Fruit fly (Drosophila melanogaster) whole organism, embryonic: Measurements from ENCODE around the gene Drsl2.

Experiments
- Abd-B ChIP-seq: fragments of 200-800 bp; sonication (Bioruptor generic); optimal IDR thresholded peaks from 2 replicates; lab custom pipeline; 2018; ENCODE audit warnings: missing biosample characterization, mild to moderate bottlenecking, missing genetic modification characterization, moderate library complexity
- Atf-2 ChIP-seq: fragments of 200-800 bp; sonication (Bioruptor generic); optimal IDR thresholded peaks from 2 replicates; lab custom pipeline; 2016; ENCODE audit warnings: missing biosample characterization, missing genetic modification characterization
- Atf3 ChIP-seq: fragments of 200-800 bp; sonication (Bioruptor generic); optimal IDR thresholded peaks from 3 replicates; lab custom pipeline; 2016; ENCODE audit warnings: missing biosample characterization, missing genetic modification characterization
- C15 ChIP-seq: fragments of 200-800 bp; sonication (Bioruptor generic); IDR thresholded peaks from 3 replicates; pipeline ENCODE4 v1.3.6; 2022; ENCODE audit warnings: missing biosample characterization, missing genetic modification characterization
- CG12299 ChIP-seq: fragments of 200-800 bp; sonication (Bioruptor generic); optimal IDR thresholded peaks from 2 replicates; lab custom pipeline; 2018; ENCODE audit warnings: missing biosample characterization, mild to moderate bottlenecking, missing genetic modification characterization
- CG13287 ChIP-seq: fragments of 200-800 bp; sonication (Bioruptor generic); IDR thresholded peaks from 2 replicates; pipeline ENCODE4 v1.3.6; 2022; ENCODE audit warnings: missing biosample characterization, missing genetic modification characterization; ENCODE audit not compliant: partially characterized antibody
- CG1602 ChIP-seq: fragments of 200-800 bp; sonication (Bioruptor generic); optimal IDR thresholded peaks from 3 replicates; lab custom pipeline; 2016; ENCODE audit warnings: missing biosample characterization, missing genetic modification characterization
- CG16779 ChIP-seq: fragments of 200-800 bp; sonication (Bioruptor generic); IDR thresholded peaks from 2 replicates; pipeline ENCODE4 v1.3.6; 2022; ENCODE audit warnings: missing biosample characterization, missing genetic modification characterization
- CG18262 ChIP-seq: fragments of 200-800 bp; optimal IDR thresholded peaks from 3 replicates; lab custom pipeline; 2019; ENCODE audit warnings: missing biosample characterization, mild to moderate bottlenecking, missing genetic modification characterization, moderate library complexity
- CG32532 ChIP-seq: fragments of 200-800 bp; sonication (Bioruptor generic); IDR thresholded peaks from 2 replicates; pipeline ENCODE4 v1.3.6; 2022; ENCODE audit warnings: missing biosample characterization, missing genetic modification characterization
- CG32767 ChIP-seq: fragments of 200-800 bp; sonication (Bioruptor generic); IDR thresholded peaks from 2 replicates; pipeline ENCODE4 v1.3.6; 2022; ENCODE audit warnings: missing biosample characterization, missing genetic modification characterization
- CG4282 ChIP-seq: fragments of 200-800 bp; sonication (Bioruptor generic); optimal IDR thresholded peaks from 2 replicates; lab custom pipeline; 2016; ENCODE audit warnings: missing biosample characterization, missing genetic modification characterization
- CG4328 ChIP-seq: fragments of 200-800 bp; sonication (Bioruptor generic); optimal IDR thresholded peaks from 3 replicates; lab custom pipeline; 2017; ENCODE audit warnings: missing biosample characterization, missing genetic modification reagents, missing genetic modification characterization
- CG4404 ChIP-seq: fragments of 200-800 bp; sonication (Bioruptor generic); IDR thresholded peaks from 2 replicates; pipeline ENCODE4 v1.3.6; 2022; ENCODE audit warnings: missing biosample characterization, missing genetic modification characterization
- CG6654 ChIP-seq: fragments of 200-800 bp; sonication (Bioruptor generic); optimal IDR thresholded peaks from 2 replicates; lab custom pipeline; 2017; ENCODE audit warnings: missing biosample characterization, mild to moderate bottlenecking, missing genetic modification characterization
- CG6689 ChIP-seq: fragments of 200-800 bp; sonication (Bioruptor generic); IDR thresholded peaks from 2 replicates; pipeline ENCODE4 v1.3.6; 2022; ENCODE audit warnings: missing biosample characterization, missing genetic modification characterization
- CG6813 ChIP-seq: fragments of 200-800 bp; sonication (Bioruptor generic); optimal IDR thresholded peaks from 2 replicates; lab custom pipeline; 2017; ENCODE audit warnings: missing biosample characterization, missing genetic modification characterization, mild to moderate bottlenecking, moderate library complexity, missing genetic modification reagents
- CG8281 ChIP-seq: fragments of 200-800 bp; sonication (Bioruptor generic); optimal IDR thresholded peaks from 2 replicates; lab custom pipeline; 2018; ENCODE audit warnings: missing biosample characterization, mild to moderate bottlenecking, missing genetic modification characterization, moderate library complexity
- CG8359 ChIP-seq: fragments of 200-800 bp; sonication (Bioruptor generic); optimal IDR thresholded peaks from 2 replicates; lab custom pipeline; 2017; ENCODE audit warnings: missing biosample characterization, mild to moderate bottlenecking, missing genetic modification characterization, borderline replicate concordance
- CG9727 ChIP-seq: fragments of 200-800 bp; sonication (Bioruptor generic); optimal IDR thresholded peaks from 3 replicates; lab custom pipeline; 2017; ENCODE audit warnings: missing biosample characterization, mild to moderate bottlenecking, missing genetic modification characterization
- Deaf1 ChIP-seq: fragments of 200-800 bp; optimal IDR thresholded peaks from 3 replicates; lab custom pipeline; 2019; ENCODE audit warnings: missing biosample characterization, mild to moderate bottlenecking, missing genetic modification characterization, moderate library complexity
- Dip3 ChIP-seq: fragments of 200-800 bp; sonication (Bioruptor generic); optimal IDR thresholded peaks from 3 replicates; lab custom pipeline; 2016; ENCODE audit warnings: missing biosample characterization, missing genetic modification characterization
- Gug ChIP-seq: fragments of 200-800 bp; sonication (Bioruptor generic); IDR thresholded peaks from 4 replicates; pipeline ENCODE4 v1.3.6; 2022; ENCODE audit warnings: missing biosample characterization, missing genetic modification characterization
- HLH54F ChIP-seq: fragments of 200-800 bp; sonication (Bioruptor generic); optimal IDR thresholded peaks from 3 replicates; lab custom pipeline; 2016; ENCODE audit warnings: missing biosample characterization, missing genetic modification characterization
- Hey ChIP-seq: fragments of 200-800 bp; sonication (Bioruptor generic); optimal IDR thresholded peaks from 3 replicates; lab custom pipeline; 2018; ENCODE audit warnings: missing biosample characterization, mild to moderate bottlenecking, missing genetic modification characterization
- Hmx ChIP-seq: fragments of 200-800 bp; sonication (Bioruptor generic); optimal IDR thresholded peaks from 2 replicates; lab custom pipeline; 2016; ENCODE audit warnings: missing biosample characterization, missing genetic modification characterization
- Jarid2 ChIP-seq: fragments of 200-800 bp; sonication (Bioruptor generic); optimal IDR thresholded peaks from 3 replicates; lab custom pipeline; 2017; ENCODE audit warnings: mild to moderate bottlenecking, missing biosample characterization, missing genetic modification reagents, missing genetic modification characterization
- Mes4 ChIP-seq: fragments of 200-800 bp; sonication (Bioruptor generic); optimal IDR thresholded peaks from 2 replicates; lab custom pipeline; 2016; ENCODE audit warnings: missing biosample characterization, missing genetic modification characterization
- PHDP ChIP-seq: fragments of 200-800 bp; sonication (Bioruptor generic); optimal IDR thresholded peaks from 3 replicates; lab custom pipeline; 2018; ENCODE audit warnings: missing biosample characterization, mild to moderate bottlenecking, missing genetic modification characterization, moderate library complexity
- Sry-δ ChIP-seq: fragments of 200-800 bp; sonication (Bioruptor generic); optimal IDR thresholded peaks from 2 replicates; lab custom pipeline; 2016; ENCODE audit warnings: missing biosample characterization, missing genetic modification characterization
- Taf1 ChIP-seq: fragments of 200-800 bp; sonication (Bioruptor generic); IDR thresholded peaks from 2 replicates; pipeline ENCODE4 v1.3.6; 2022; ENCODE audit warnings: missing biosample characterization, missing genetic modification characterization
- cato ChIP-seq: fragments of 200-800 bp; sonication (Bioruptor generic); optimal IDR thresholded peaks from 2 replicates; lab custom pipeline; 2016; ENCODE audit warnings: missing biosample characterization, missing genetic modification characterization, borderline replicate concordance
- ci ChIP-seq: fragments of 200-800 bp; sonication (Bioruptor generic); IDR thresholded peaks from 3 replicates; pipeline ENCODE4 v1.3.6; 2022; ENCODE audit warnings: missing biosample characterization, missing genetic modification characterization
- ems ChIP-seq: fragments of 200-800 bp; sonication (Bioruptor generic); optimal IDR thresholded peaks from 3 replicates; lab custom pipeline; 2016; ENCODE audit warnings: missing biosample characterization, missing genetic modification characterization
- eve ChIP-seq, 2 experiments: fragments of >200 bp; optimal IDR thresholded peaks; 2 replicates each; lab custom pipeline; 2017; ENCODE audit warnings: missing biosample characterization in 2 of 2, missing genetic modification characterization in 2 of 2
- exex ChIP-seq: fragments of 200-800 bp; sonication (Bioruptor generic); optimal IDR thresholded peaks from 4 replicates; lab custom pipeline; 2018; ENCODE audit warnings: missing biosample characterization, mild to moderate bottlenecking, missing genetic modification characterization, moderate library complexity
- eyg ChIP-seq: fragments of 200-800 bp; sonication (Bioruptor generic); optimal IDR thresholded peaks from 3 replicates; lab custom pipeline; 2016; ENCODE audit warnings: missing biosample characterization, missing genetic modification characterization
- fd64A ChIP-seq: fragments of 200-800 bp; sonication (Bioruptor generic); optimal IDR thresholded peaks from 3 replicates; lab custom pipeline; 2018; ENCODE audit warnings: missing biosample characterization, mild to moderate bottlenecking, missing genetic modification characterization
- gem ChIP-seq: fragments of 200-800 bp; sonication (Bioruptor generic); optimal IDR thresholded peaks from 2 replicates; lab custom pipeline; 2019; ENCODE audit warnings: missing biosample characterization, mild to moderate bottlenecking, missing genetic modification characterization, moderate library complexity
- grn ChIP-seq: fragments of 200-800 bp; sonication (Bioruptor generic); optimal IDR thresholded peaks from 3 replicates; lab custom pipeline; 2017; ENCODE audit warnings: missing biosample characterization, missing genetic modification characterization
- h ChIP-seq: fragments of >200 bp; optimal IDR thresholded peaks from 2 replicates; lab custom pipeline; 2017
- kay ChIP-seq: fragments of 200-800 bp; sonication (Bioruptor generic); optimal IDR thresholded peaks from 2 replicates; lab custom pipeline; 2016; ENCODE audit warnings: missing biosample characterization, missing genetic modification characterization
- ken ChIP-seq: fragments of 200-800 bp; sonication (Bioruptor generic); IDR thresholded peaks from 3 replicates; pipeline ENCODE4 v1.3.6; 2022; ENCODE audit warnings: missing biosample characterization, missing genetic modification characterization
- nerfin-1 ChIP-seq: fragments of 200-800 bp; sonication (Bioruptor generic); optimal IDR thresholded peaks from 3 replicates; lab custom pipeline; 2019; ENCODE audit warnings: missing biosample characterization, mild to moderate bottlenecking, missing genetic modification characterization, moderate library complexity
- nerfin-2 ChIP-seq: fragments of 200-800 bp; sonication (Bioruptor generic); IDR thresholded peaks from 2 replicates; pipeline ENCODE4 v1.3.6; 2022; ENCODE audit warnings: missing biosample characterization, missing genetic modification characterization; ENCODE audit not compliant: partially characterized antibody
- schlank ChIP-seq: fragments of 200-800 bp; sonication (Bioruptor generic); optimal IDR thresholded peaks from 2 replicates; lab custom pipeline; 2018; ENCODE audit warnings: missing biosample characterization, mild to moderate bottlenecking, missing genetic modification characterization
- sqz ChIP-seq: fragments of 200-800 bp; sonication (Bioruptor generic); optimal IDR thresholded peaks from 3 replicates; lab custom pipeline; 2018; ENCODE audit warnings: missing biosample characterization, mild to moderate bottlenecking, missing genetic modification characterization
- stwl ChIP-seq: fragments of 200-800 bp; sonication (Bioruptor generic); optimal IDR thresholded peaks from 3 replicates; lab custom pipeline; 2018; ENCODE audit warnings: missing biosample characterization, mild to moderate bottlenecking, missing genetic modification characterization, moderate library complexity
- ttk ChIP-seq: fragments of 200-800 bp; sonication (Bioruptor generic); IDR thresholded peaks from 2 replicates; pipeline ENCODE4 v2.1.2; 2022; ENCODE audit warnings: missing biosample characterization, missing genetic modification characterization
- zf30C ChIP-seq: fragments of 200-800 bp; sonication (Bioruptor generic); optimal IDR thresholded peaks from 3 replicates; lab custom pipeline; 2018; ENCODE audit warnings: missing biosample characterization, mild to moderate bottlenecking, missing genetic modification characterization

The Drsl2 gene

dm6 chr3L:3303534-3304459 lies 10.4 kb upstream of the Drsl2 start, which contains the start of gene ZnT63C (continued):
- no peak for TF ChIP-seq PHDP (tag; lab: Kevin White, UChicago)
- no peak for TF ChIP-seq ken (GFP tag; lab: Robert Waterston, UW)
- TF ChIP-seq CG16779, result no peak
- no peak for TF ChIP-seq sqz (GFP tag; lab: Kevin White, UChicago)
- no peak for TF ChIP-seq CG6654 (GFP tag; lab: Kevin White, UChicago)
- no peak for TF ChIP-seq CG4404 (GFP tag; lab: Robert Waterston, UW)
- no peak for TF ChIP-seq CG8359
- TF ChIP-seq CG8281 (tag; lab: Kevin White, UChicago), result no peak
- TF ChIP-seq nerfin-1, result peak; percentile 99
- no peak for TF ChIP-seq CG6689 (GFP tag; lab: Robert Waterston, UW)
- peak; percentile 87 for TF ChIP-seq nerfin-2 (GFP tag; lab: Robert Waterston, UW)
- TF ChIP-seq h (lab: Kevin White, UChicago), result no peak
- no peak for TF ChIP-seq zf30C
- TF ChIP-seq CG4282, result no peak
- TF ChIP-seq CG32767, result peak; percentile 40; the same call in 1 of the 2 replicates
- TF ChIP-seq CG9727 (GFP tag; lab: Kevin White, UChicago), result no peak
- TF ChIP-seq Gug (GFP tag; lab: Robert Waterston, UW), result no peak
- TF ChIP-seq CG4328, result no peak
- no peak for TF ChIP-seq Taf1 (GFP tag; lab: Robert Waterston, UW)
- peak; percentile 52 for TF ChIP-seq Sry-δ (GFP tag; lab: Kevin White, UChicago)
- TF ChIP-seq CG1602 (GFP tag; lab: Kevin White, UChicago), result no peak
- peak; percentile 85 for TF ChIP-seq CG13287 (GFP tag; lab: Robert Waterston, UW)
- TF ChIP-seq ttk (GFP tag; lab: Robert Waterston, UW), result peak; percentile 22; the same call in 1 of the 2 replicates
- TF ChIP-seq stwl (tag; lab: Kevin White, UChicago), result peak; percentile 76
- peak; percentile 81 for TF ChIP-seq Jarid2 (GFP tag; lab: Kevin White, UChicago)
- no peak for TF ChIP-seq kay (GFP tag; lab: Kevin White, UChicago)
- TF ChIP-seq eve (GFP tag; optimal IDR thresholded peaks at IDR 0.05; lab: Kevin White, UChicago), result peak in 1 of 2 experiments; percentile 63
- TF ChIP-seq Mes4, result no peak
- no peak for TF ChIP-seq CG6813 (GFP tag; lab: Kevin White, UChicago)
- no peak for TF ChIP-seq Hey (tag; lab: Kevin White, UChicago)
- TF ChIP-seq C15, result no peak
- no peak for TF ChIP-seq exex
- no peak for TF ChIP-seq CG18262 (tag; lab: Kevin White, UChicago)
- peak; percentile 7 for TF ChIP-seq CG12299 (tag; lab: Kevin White, UChicago)
- TF ChIP-seq Dip3 (GFP tag; lab: Kevin White, UChicago), result no peak
- no peak for TF ChIP-seq cato (GFP tag; lab: Kevin White, UChicago)
- TF ChIP-seq gem (tag; lab: Kevin White, UChicago), result no peak
- no peak for TF ChIP-seq Atf-2 (GFP tag; lab: Kevin White, UChicago)
- TF ChIP-seq Atf3 (GFP tag; lab: Kevin White, UChicago), result no peak
- no peak for TF ChIP-seq ems
- no peak for TF ChIP-seq Abd-B (GFP tag; lab: Kevin White, UChicago)
- TF ChIP-seq CG32532 (GFP tag; lab: Robert Waterston, UW), result no peak
- TF ChIP-seq ci (GFP tag; lab: Robert Waterston, UW), result peak; percentile 77; the same call in 2 of the 3 replicates
- TF ChIP-seq grn, result no peak
- TF ChIP-seq fd64A (GFP tag; lab: Kevin White, UChicago), result peak; percentile 26
- no peak for TF ChIP-seq schlank (tag; lab: Kevin White, UChicago)
- no peak for TF ChIP-seq HLH54F (GFP tag; lab: Kevin White, UChicago)
- TF ChIP-seq Hmx, result no peak
- no peak for TF ChIP-seq Deaf1
- TF ChIP-seq eyg (GFP tag; lab: Kevin White, UChicago), result no peak
